Worm (Caenorhabditis elegans): ENCODE measurements around the gene qars-1.
"Not testable (repeated sequence)": the region's sequence is repeated elsewhere in the genome, so short reads cannot be mapped to it uniquely, and the experiment has no call there.

Gene qars-1

ce11 chrIV:15006494-15006893 lies 6.5 kb downstream of the qars-1 start, which contains the start of gene Y41E3.6:
TSS of gene Y41E3.6 (plus strand) at chrIV:15006794.
- not testable (repeated sequence) for TF ChIP-seq F13H6.1, elt-3, nhr-6 (tag; optimal IDR thresholded peaks at IDR 0.05)

ce11 chrIV:14986684-14987083 lies 26.3 kb downstream of the qars-1 start, which contains the start of gene dpy-4:
TSS of gene dpy-4 (minus strand) at chrIV:14986784.
- TF ChIP-seq fos-1 (tag; optimal IDR thresholded peaks at IDR 0.05) (no peak), elt-1 (tag; optimal IDR thresholded peaks at IDR 0.05) (no peak), nhr-12 (tag; optimal IDR thresholded peaks at IDR 0.05) (no peak), ceh-82 (tag; optimal IDR thresholded peaks at IDR 0.05) (no peak), Y55F3AM.14 (GFP tag; optimal IDR thresholded peaks at IDR 0.05) (no peak), nhr-23 (tag; optimal IDR thresholded peaks at IDR 0.05) (no peak), lin-11 (tag; optimal IDR thresholded peaks at IDR 0.05) (no peak), unc-62 (GFP tag; optimal IDR thresholded peaks at IDR 0.05) (no peak), ama-1 (optimal IDR thresholded peaks at IDR 0.05) (no peak)

ce11 chrIV:14985859-14986258 lies 27.1 kb downstream of the qars-1 start:
- TF ChIP-seq nhr-21 (tag; optimal IDR thresholded peaks at IDR 0.05) (no peak), ceh-82 (tag; optimal IDR thresholded peaks at IDR 0.05) (no peak), C34F6.9 (tag; optimal IDR thresholded peaks at IDR 0.05) (no peak), gmeb-1 (tag; optimal IDR thresholded peaks at IDR 0.05) (no peak), ztf-1 (GFP tag; conservative IDR thresholded peaks at IDR 0.05) (no peak), skn-1 (tag; optimal IDR thresholded peaks at IDR 0.05) (no peak), F13H6.1 (tag; optimal IDR thresholded peaks at IDR 0.05) (no peak), peb-1 (tag; optimal IDR thresholded peaks at IDR 0.05) (no peak), ama-1 (optimal IDR thresholded peaks at IDR 0.05) (no peak), ztf-11 (tag; optimal IDR thresholded peaks at IDR 0.05) (no peak), elt-3 (tag; optimal IDR thresholded peaks at IDR 0.05) (no peak), dmd-4 (tag; optimal IDR thresholded peaks at IDR 0.05) (no peak), R02D3.7 (tag; optimal IDR thresholded peaks at IDR 0.05) (no peak), snpc-4 (tag; optimal IDR thresholded peaks at IDR 0.05) (no peak), lin-13 (GFP tag; optimal IDR thresholded peaks at IDR 0.05) (no peak), mdl-1 (tag; optimal IDR thresholded peaks at IDR 0.05) (no peak), alr-1 (tag; optimal IDR thresholded peaks at IDR 0.05) (no peak), nhr-10 (tag; optimal IDR thresholded peaks at IDR 0.05) (no peak)

- no peak for TF ChIP-seq elt-1 (tag; optimal IDR thresholded peaks at IDR 0.05)
- TF ChIP-seq snpc-4 (tag; optimal IDR thresholded peaks at IDR 0.05), result peak; percentile 54
- TF ChIP-seq ama-1 (optimal IDR thresholded peaks at IDR 0.05), result peak; percentile 72
- TF ChIP-seq nhr-129 (tag; optimal IDR thresholded peaks at IDR 0.05), result no peak
- TF ChIP-seq peb-1 (tag; optimal IDR thresholded peaks at IDR 0.05), result no peak
- TF ChIP-seq egl-27 (tag; optimal IDR thresholded peaks at IDR 0.05), result no peak
- TF ChIP-seq mdl-1 (tag; optimal IDR thresholded peaks at IDR 0.05), result peak in 1 of 2 experiments; percentile 10
- peak; percentile 18 for TF ChIP-seq nhr-21 (tag; optimal IDR thresholded peaks at IDR 0.05)
These were observed 28.0 kb downstream of the qars-1 start for ce11 chrIV:14985019-14985418.

ce11 chrIV:14981311-14981710 lies 31.7 kb downstream of the qars-1 start, which contains the start of gene atln-2:
TSS of gene atln-2 (plus strand) at chrIV:14981611.
- no peak for TF ChIP-seq sma-9 (GFP tag; optimal IDR thresholded peaks at IDR 0.05)
- no peak for TF ChIP-seq sma-9 (tag; optimal IDR thresholded peaks at IDR 0.05)
- TF ChIP-seq nhr-23 (tag; optimal IDR thresholded peaks at IDR 0.05), result no peak
- TF ChIP-seq lsy-2 (tag; optimal IDR thresholded peaks at IDR 0.05), result no peak
- no peak for TF ChIP-seq aly-2 (tag; optimal IDR thresholded peaks at IDR 0.05)
- TF ChIP-seq sem-4 (tag; optimal IDR thresholded peaks at IDR 0.05), result no peak
- TF ChIP-seq nhr-6 (tag; optimal IDR thresholded peaks at IDR 0.05), result no peak
- TF ChIP-seq alr-1 (tag; optimal IDR thresholded peaks at IDR 0.05), result no peak
- no peak for TF ChIP-seq crh-2 (tag; optimal IDR thresholded peaks at IDR 0.05)
- no peak for TF ChIP-seq ztf-11 (tag; optimal IDR thresholded peaks at IDR 0.05)
- no peak for TF ChIP-seq peb-1 (tag; optimal IDR thresholded peaks at IDR 0.05)
- TF ChIP-seq nhr-129 (tag; optimal IDR thresholded peaks at IDR 0.05), result no peak
- TF ChIP-seq ZK546.5 (tag; optimal IDR thresholded peaks at IDR 0.05), result no peak
- no peak for TF ChIP-seq ztf-1 (GFP tag; conservative IDR thresholded peaks at IDR 0.05)
- no peak for TF ChIP-seq elt-1 (tag; optimal IDR thresholded peaks at IDR 0.05)
- no peak for TF ChIP-seq ama-1 (optimal IDR thresholded peaks at IDR 0.05)
- no peak for TF ChIP-seq fos-1 (tag; optimal IDR thresholded peaks at IDR 0.05)
- no peak for TF ChIP-seq nhr-77 (tag; optimal IDR thresholded peaks at IDR 0.05)
- no peak for TF ChIP-seq mbf-1 (tag; optimal IDR thresholded peaks at IDR 0.05)
- TF ChIP-seq zag-1 (tag; optimal IDR thresholded peaks at IDR 0.05), result no peak
- no peak for TF ChIP-seq nhr-25 (tag; optimal IDR thresholded peaks at IDR 0.05)
